Fruit fly (Drosophila melanogaster) whole organism, embryonic: ENCODE data around the gene CG5446.

Source experiments
- Ada2b ChIP-seq: fragments of 200-800 bp; sonication (Bioruptor generic); IDR thresholded peaks from 2 replicates; pipeline ENCODE4 v1.3.6; 2022; ENCODE audit warnings: missing biosample characterization, missing genetic modification characterization
- CG12071 ChIP-seq: fragments of 200-800 bp; sonication (Bioruptor generic); optimal IDR thresholded peaks from 3 replicates; lab custom pipeline; 2018; ENCODE audit warnings: missing biosample characterization, mild to moderate bottlenecking, missing genetic modification characterization
- CG12219 ChIP-seq: fragments of 200-800 bp; sonication (Bioruptor generic); optimal IDR thresholded peaks from 3 replicates; lab custom pipeline; 2018; ENCODE audit warnings: missing biosample characterization, mild to moderate bottlenecking, missing genetic modification characterization
- CG15601 ChIP-seq: fragments of 200-800 bp; sonication (Bioruptor generic); optimal IDR thresholded peaks from 3 replicates; lab custom pipeline; 2019; ENCODE audit warnings: missing biosample characterization, mild to moderate bottlenecking, missing genetic modification characterization, moderate library complexity
- CG17568 ChIP-seq: fragments of 200-800 bp; sonication (Bioruptor generic); optimal IDR thresholded peaks from 2 replicates; lab custom pipeline; 2018; ENCODE audit warnings: missing biosample characterization, mild to moderate bottlenecking, missing genetic modification characterization, moderate library complexity
- CG17612 ChIP-seq: fragments of 200-800 bp; sonication (Bioruptor generic); IDR thresholded peaks from 2 replicates; pipeline ENCODE4 v1.3.6; 2022; ENCODE audit warnings: missing biosample characterization, missing genetic modification characterization
- CG17912 ChIP-seq: fragments of 200-800 bp; sonication (Bioruptor generic); optimal IDR thresholded peaks from 2 replicates; lab custom pipeline; 2018; ENCODE audit warnings: missing biosample characterization, mild to moderate bottlenecking, missing genetic modification characterization
- CG18476 ChIP-seq: fragments of 200-800 bp; sonication (Bioruptor generic); optimal IDR thresholded peaks from 2 replicates; lab custom pipeline; 2016; ENCODE audit warnings: missing biosample characterization, mild to moderate bottlenecking, missing genetic modification characterization
- CG2875 ChIP-seq: fragments of 200-800 bp; sonication (Bioruptor generic); optimal IDR thresholded peaks from 2 replicates; lab custom pipeline; 2017; ENCODE audit warnings: missing biosample characterization, mild to moderate bottlenecking, missing genetic modification characterization, missing genetic modification reagents
- CG3995 ChIP-seq: fragments of 200-800 bp; sonication (Bioruptor generic); optimal IDR thresholded peaks from 3 replicates; lab custom pipeline; 2016; ENCODE audit warnings: missing biosample characterization, missing genetic modification characterization
- CG4328 ChIP-seq: fragments of 200-800 bp; sonication (Bioruptor generic); optimal IDR thresholded peaks from 3 replicates; lab custom pipeline; 2017; ENCODE audit warnings: missing biosample characterization, missing genetic modification reagents, missing genetic modification characterization
- CG4854 ChIP-seq: fragments of 200-800 bp; sonication (Bioruptor generic); optimal IDR thresholded peaks from 2 replicates; lab custom pipeline; 2016; ENCODE audit warnings: missing biosample characterization, missing genetic modification characterization, inconsistent platforms
- CG7839 ChIP-seq: fragments of 200-800 bp; sonication (Bioruptor generic); optimal IDR thresholded peaks from 3 replicates; lab custom pipeline; 2018; ENCODE audit warnings: missing biosample characterization, mild to moderate bottlenecking, missing genetic modification characterization, moderate library complexity
- CG7963 ChIP-seq: fragments of 200-800 bp; sonication (Bioruptor generic); IDR thresholded peaks from 3 replicates; pipeline ENCODE4 v1.3.6; 2022; ENCODE audit warnings: missing biosample characterization, missing genetic modification characterization; ENCODE audit not compliant: partially characterized antibody
- CkIIα-i1 ChIP-seq: fragments of 200-800 bp; sonication (Bioruptor generic); IDR thresholded peaks from 2 replicates; pipeline ENCODE4 v1.3.6; 2022; ENCODE audit warnings: missing biosample characterization, missing genetic modification characterization
- Dek ChIP-seq: fragments of 200-800 bp; sonication (Bioruptor generic); optimal IDR thresholded peaks from 3 replicates; lab custom pipeline; 2019; ENCODE audit warnings: missing biosample characterization, mild to moderate bottlenecking, missing genetic modification characterization, moderate library complexity
- Dip3 ChIP-seq: fragments of 200-800 bp; sonication (Bioruptor generic); optimal IDR thresholded peaks from 3 replicates; lab custom pipeline; 2016; ENCODE audit warnings: missing biosample characterization, missing genetic modification characterization
- Doc3 ChIP-seq: fragments of 200-800 bp; sonication (Bioruptor generic); IDR thresholded peaks from 3 replicates; pipeline ENCODE4 v1.3.6; 2022; ENCODE audit warnings: missing biosample characterization, missing genetic modification characterization; ENCODE audit not compliant: partially characterized antibody
- E2f2 ChIP-seq: fragments of 200-800 bp; sonication (Bioruptor generic); IDR thresholded peaks from 2 replicates; pipeline ENCODE4 v1.3.6; 2022; ENCODE audit warnings: missing biosample characterization, missing genetic modification characterization
- Hsf ChIP-seq: fragments of 200-800 bp; sonication (Bioruptor generic); optimal IDR thresholded peaks from 3 replicates; lab custom pipeline; 2016; ENCODE audit warnings: missing biosample characterization, missing genetic modification characterization
- Kr ChIP-seq: fragments of 200-800 bp; sonication (Bioruptor generic); optimal IDR thresholded peaks from 2 replicates; lab custom pipeline; 2017; ENCODE audit warnings: missing biosample characterization, mild to moderate bottlenecking, missing genetic modification characterization
- Lpt ChIP-seq: fragments of >200 bp; optimal IDR thresholded peaks from 2 replicates; lab custom pipeline; 2018; ENCODE audit warnings: missing biosample characterization, missing genetic modification characterization
- MBD-R2 ChIP-seq: fragments of 200-800 bp; sonication (Bioruptor generic); IDR thresholded peaks from 2 replicates; pipeline ENCODE4 v1.3.6; 2022; ENCODE audit warnings: missing biosample characterization, missing genetic modification characterization
- NC2α ChIP-seq: fragments of 200-800 bp; sonication (Bioruptor generic); optimal IDR thresholded peaks from 2 replicates; lab custom pipeline; 2016; ENCODE audit warnings: missing biosample characterization, missing genetic modification characterization
- Sox102F ChIP-seq: fragments of 200-800 bp; sonication (Bioruptor generic); optimal IDR thresholded peaks from 2 replicates; lab custom pipeline; 2018; ENCODE audit warnings: missing biosample characterization, mild to moderate bottlenecking, missing genetic modification characterization, moderate library complexity
- Sry-β ChIP-seq: fragments of 200-800 bp; sonication (Bioruptor generic); optimal IDR thresholded peaks from 2 replicates; lab custom pipeline; 2018; ENCODE audit warnings: missing biosample characterization, mild to moderate bottlenecking, missing genetic modification characterization, moderate library complexity
- Tbp ChIP-seq: fragments of >200 bp; optimal IDR thresholded peaks from 2 replicates; lab custom pipeline; 2018; ENCODE audit warnings: missing biosample characterization, missing genetic modification characterization
- YL-1 ChIP-seq: fragments of 200-800 bp; sonication (Bioruptor generic); optimal IDR thresholded peaks from 3 replicates; lab custom pipeline; 2017; ENCODE audit warnings: missing biosample characterization, mild to moderate bottlenecking, missing genetic modification characterization
- ac ChIP-seq: fragments of 200-800 bp; sonication (Bioruptor generic); optimal IDR thresholded peaks from 3 replicates; lab custom pipeline; 2017; ENCODE audit warnings: missing biosample characterization, mild to moderate bottlenecking, missing genetic modification characterization
- ap ChIP-seq: fragments of 200-800 bp; sonication (Bioruptor generic); IDR thresholded peaks from 2 replicates; pipeline ENCODE4 v1.3.6; 2022; ENCODE audit warnings: missing biosample characterization, missing genetic modification characterization
- ara ChIP-seq: fragments of 200-800 bp; sonication (Bioruptor generic); IDR thresholded peaks from 2 replicates; pipeline ENCODE4 v1.3.6; 2022; ENCODE audit warnings: missing biosample characterization, missing genetic modification characterization
- bowl ChIP-seq: fragments of 200-800 bp; sonication (Bioruptor generic); IDR thresholded peaks from 2 replicates; pipeline ENCODE4 v1.3.6; 2022; ENCODE audit warnings: missing biosample characterization, missing genetic modification characterization
- br ChIP-seq: fragments of >200 bp; optimal IDR thresholded peaks from 2 replicates; lab custom pipeline; 2017
- bsh ChIP-seq, 2 experiments: fragments of 200-800 bp; sonication (Bioruptor generic); optimal IDR thresholded peaks; 2 replicates each; lab custom pipeline; 2017 to 2018; ENCODE audit warnings: mild to moderate bottlenecking in 2 of 2, missing biosample characterization in 2 of 2, missing genetic modification characterization in 2 of 2, moderate library complexity in 1 of 2
- cato ChIP-seq: fragments of 200-800 bp; sonication (Bioruptor generic); optimal IDR thresholded peaks from 2 replicates; lab custom pipeline; 2016; ENCODE audit warnings: missing biosample characterization, missing genetic modification characterization, borderline replicate concordance
- cg ChIP-seq: fragments of 200-800 bp; sonication (Bioruptor generic); optimal IDR thresholded peaks from 3 replicates; lab custom pipeline; 2019; ENCODE audit warnings: missing biosample characterization, mild to moderate bottlenecking, missing genetic modification characterization, moderate library complexity
- ci ChIP-seq: fragments of 200-800 bp; sonication (Bioruptor generic); IDR thresholded peaks from 3 replicates; pipeline ENCODE4 v1.3.6; 2022; ENCODE audit warnings: missing biosample characterization, missing genetic modification characterization
- cwo ChIP-seq: fragments of 200-800 bp; sonication (Bioruptor generic); optimal IDR thresholded peaks from 3 replicates; lab custom pipeline; 2017; ENCODE audit warnings: missing biosample characterization, missing genetic modification characterization, mild to moderate bottlenecking, moderate library complexity, missing genetic modification reagents
- dati ChIP-seq: fragments of 200-800 bp; sonication (Bioruptor generic); IDR thresholded peaks from 2 replicates; pipeline ENCODE4 v1.3.6; 2022; ENCODE audit warnings: missing biosample characterization, missing genetic modification characterization
- gcm ChIP-seq: fragments of 200-800 bp; sonication (Bioruptor generic); optimal IDR thresholded peaks from 2 replicates; lab custom pipeline; 2019; ENCODE audit warnings: missing biosample characterization, mild to moderate bottlenecking, missing genetic modification characterization, moderate library complexity
- gcm2 ChIP-seq: fragments of 200-800 bp; sonication (Bioruptor generic); optimal IDR thresholded peaks from 2 replicates; lab custom pipeline; 2016; ENCODE audit warnings: missing biosample characterization, missing genetic modification characterization
- ind ChIP-seq: fragments of 200-800 bp; sonication (Bioruptor generic); optimal IDR thresholded peaks from 3 replicates; lab custom pipeline; 2016; ENCODE audit warnings: missing biosample characterization, missing genetic modification characterization
- pros ChIP-seq: fragments of 200-800 bp; sonication (Bioruptor generic); optimal IDR thresholded peaks from 3 replicates; lab custom pipeline; 2019; ENCODE audit warnings: missing biosample characterization, mild to moderate bottlenecking, missing genetic modification characterization, moderate library complexity
- sens ChIP-seq: fragments of 200-800 bp; sonication (Bioruptor generic); peaks from one replicate; lab custom pipeline; 2016; ENCODE audit warnings: missing biosample characterization, missing genetic modification characterization
- sim ChIP-seq: fragments of 200-800 bp; sonication (Bioruptor generic); IDR thresholded peaks from 2 replicates; pipeline ENCODE4 v1.3.6; 2022; ENCODE audit warnings: missing biosample characterization, missing genetic modification characterization
- stwl ChIP-seq: fragments of 200-800 bp; sonication (Bioruptor generic); optimal IDR thresholded peaks from 3 replicates; lab custom pipeline; 2018; ENCODE audit warnings: missing biosample characterization, mild to moderate bottlenecking, missing genetic modification characterization, moderate library complexity
- tio ChIP-seq: fragments of 200-800 bp; sonication (Bioruptor generic); optimal IDR thresholded peaks from 2 replicates; lab custom pipeline; 2017; ENCODE audit warnings: missing biosample characterization, missing genetic modification characterization, inconsistent platforms
- trh ChIP-seq: fragments of 200-800 bp; sonication (Bioruptor generic); optimal IDR thresholded peaks from 2 replicates; lab custom pipeline; 2016; ENCODE audit warnings: missing biosample characterization, missing genetic modification characterization

CG5446 gene

DNA sequence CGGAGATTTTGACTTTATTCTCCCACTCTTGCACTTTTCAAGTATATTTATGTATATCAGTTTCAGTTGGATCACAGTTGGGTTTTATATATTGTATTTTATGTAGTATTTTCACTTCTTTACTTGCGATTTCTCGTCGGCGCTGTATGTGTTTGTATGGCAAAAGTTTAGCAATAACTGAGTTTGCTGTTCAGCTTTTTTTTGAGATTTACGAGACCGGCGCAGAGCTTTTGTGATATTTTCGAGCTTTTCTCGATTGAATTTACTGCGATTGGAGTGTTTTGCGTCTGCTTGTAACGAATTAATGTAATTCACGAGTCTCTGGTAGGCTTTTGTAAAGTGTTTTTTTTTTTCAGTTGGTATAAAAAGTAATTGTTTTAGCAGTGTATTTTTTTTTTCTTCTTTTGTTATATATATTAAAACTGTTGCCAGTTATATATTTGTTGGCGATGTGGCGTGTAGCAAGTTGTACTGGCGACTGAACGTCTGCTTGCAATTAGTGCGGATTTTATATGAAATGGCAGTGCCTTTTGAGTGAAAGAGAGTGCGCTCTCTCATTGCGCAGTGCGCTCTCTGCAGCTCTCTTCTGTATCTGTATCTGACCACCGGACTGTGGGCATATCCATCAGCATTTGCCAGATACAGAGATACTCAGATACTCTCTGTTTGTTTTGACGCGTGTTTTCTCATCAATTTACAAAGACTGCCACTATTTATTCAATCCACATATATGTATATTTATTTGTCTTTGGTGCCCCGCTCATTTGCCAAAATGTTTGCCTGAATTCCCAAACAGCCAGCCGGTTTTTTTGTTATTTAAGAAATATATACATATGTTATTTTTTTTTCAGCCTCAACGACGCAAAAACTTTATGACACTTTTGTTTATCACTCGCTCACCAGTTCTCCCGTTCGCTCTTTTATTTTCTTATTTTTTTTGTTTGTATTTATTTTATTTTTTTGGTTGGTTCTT, 33.5 kb upstream of the CG5446 start (continued):
- TF ChIP-seq sens (peak; percentile 62), ind (GFP tag; lab: Kevin White, UChicago) (no peak), Sry-β (GFP tag; lab: Kevin White, UChicago) (no peak), cwo (peak; percentile 75), Hsf (GFP tag; lab: Kevin White, UChicago) (no peak), CG17568 (GFP tag; lab: Kevin White, UChicago) (peak; percentile 79), YL-1 (GFP tag; lab: Kevin White, UChicago) (peak; percentile 80), CG12219 (GFP tag; lab: Kevin White, UChicago) (peak; percentile 55), CG17612 (no peak), CG7839 (no peak), Lpt (GFP tag; lab: Kevin White, UChicago) (no peak), CkIIα-i1 (no peak), Sox102F (peak; percentile 26), CG7963 (0 out of 3 replicates have a peak, but pooled peaks have one; percentile 33), Ada2b (GFP tag; lab: Robert Waterston, UW) (0 out of 2 replicates have a peak, but pooled peaks have one; percentile 7), CG15601 (peak; percentile 20), gcm (peak; percentile 65), CG4328 (GFP tag; lab: Kevin White, UChicago) (peak; percentile 83), Doc3 (no peak), CG17912 (GFP tag; lab: Kevin White, UChicago) (peak; percentile 82), ara (peak; percentile 48; the same call in 1 of the 2 replicates), cato (no peak), bsh (GFP tag; optimal IDR thresholded peaks at IDR 0.05; lab: Kevin White, UChicago) (peak; percentile 25 to 42), Dek (peak; percentile 67), Dip3 (GFP tag; lab: Kevin White, UChicago) (no peak), gcm2 (GFP tag; lab: Kevin White, UChicago) (no peak), dati (no peak), CG3995 (GFP tag; lab: Kevin White, UChicago) (no peak), sim (no peak), stwl (tag; lab: Kevin White, UChicago) (peak; percentile 11), E2f2 (GFP tag; lab: Robert Waterston, UW) (no peak; the same call in 1 of the 2 replicates), Kr (GFP tag; lab: Kevin White, UChicago) (peak; percentile 77), ap (GFP tag; lab: Robert Waterston, UW) (no peak), pros (peak; percentile 74), cg (GFP tag; lab: Kevin White, UChicago) (peak; percentile 17), tio (GFP tag; lab: Kevin White, UChicago) (no peak), CG2875 (GFP tag; lab: Kevin White, UChicago) (peak; percentile 72), ac (peak; percentile 72), ci (GFP tag; lab: Robert Waterston, UW) (peak; percentile 76), NC2α (no peak), CG4854 (GFP tag; lab: Kevin White, UChicago) (no peak), Tbp (peak; percentile 60), trh (GFP tag; lab: Kevin White, UChicago) (no peak), br (lab: Kevin White, UChicago) (no peak), CG18476 (GFP tag; lab: Kevin White, UChicago) (no peak), MBD-R2 (GFP tag; lab: Robert Waterston, UW) (no peak), bowl (GFP tag; lab: Robert Waterston, UW) (peak; percentile 64; the same call in 1 of the 2 replicates), CG12071 (GFP tag; lab: Kevin White, UChicago) (peak; percentile 77)
